Fruit fly (Drosophila melanogaster) whole organism, embryonic: ENCODE measurements around the gene CG15337.
A peak's percentile ranks its signal among the peaks of the same experiment; 100 is the strongest.

Experiments
- Aef1 ChIP-seq: fragments of 200-800 bp; sonication (Bioruptor generic); IDR thresholded peaks from 3 replicates; pipeline ENCODE4 v1.3.6; 2022; ENCODE audit warnings: missing biosample characterization, missing genetic modification characterization
- BtbVII ChIP-seq: fragments of 200-800 bp; sonication (Bioruptor generic); optimal IDR thresholded peaks from 3 replicates; lab custom pipeline; 2017; ENCODE audit warnings: missing biosample characterization, mild to moderate bottlenecking, missing genetic modification characterization
- CG10274 ChIP-seq: fragments of 200-800 bp; sonication (Bioruptor generic); optimal IDR thresholded peaks from 3 replicates; lab custom pipeline; 2017; ENCODE audit warnings: missing biosample characterization, mild to moderate bottlenecking, missing genetic modification characterization
- CG11695 ChIP-seq: fragments of 200-800 bp; sonication (Bioruptor generic); IDR thresholded peaks from 3 replicates; pipeline ENCODE4 v1.3.6; 2022; ENCODE audit warnings: missing biosample characterization, missing genetic modification characterization
- CG13894 ChIP-seq: fragments of 200-800 bp; sonication (Bioruptor generic); optimal IDR thresholded peaks from 3 replicates; lab custom pipeline; 2018; ENCODE audit warnings: missing biosample characterization, mild to moderate bottlenecking, missing genetic modification characterization, moderate library complexity
- CG14965 ChIP-seq: fragments of 200-800 bp; sonication (Bioruptor generic); optimal IDR thresholded peaks from 2 replicates; lab custom pipeline; 2016; ENCODE audit warnings: missing biosample characterization, missing genetic modification characterization, borderline replicate concordance
- CG15011 ChIP-seq: fragments of 200-800 bp; sonication (Bioruptor generic); optimal IDR thresholded peaks from 3 replicates; lab custom pipeline; 2018; ENCODE audit warnings: missing biosample characterization, mild to moderate bottlenecking, missing genetic modification characterization
- CG17385 ChIP-seq: fragments of 200-800 bp; sonication (Bioruptor generic); optimal IDR thresholded peaks from 3 replicates; lab custom pipeline; 2018; ENCODE audit warnings: missing biosample characterization, mild to moderate bottlenecking, missing genetic modification characterization
- CG2116 ChIP-seq: fragments of 200-800 bp; sonication (Bioruptor generic); optimal IDR thresholded peaks from 3 replicates; lab custom pipeline; 2018; ENCODE audit warnings: missing biosample characterization, mild to moderate bottlenecking, missing genetic modification characterization
- CG2712 ChIP-seq: fragments of 200-800 bp; optimal IDR thresholded peaks from 3 replicates; lab custom pipeline; 2019; ENCODE audit warnings: missing biosample characterization, mild to moderate bottlenecking, missing genetic modification characterization, moderate library complexity
- CG2875 ChIP-seq: fragments of 200-800 bp; sonication (Bioruptor generic); optimal IDR thresholded peaks from 2 replicates; lab custom pipeline; 2017; ENCODE audit warnings: missing biosample characterization, mild to moderate bottlenecking, missing genetic modification characterization, missing genetic modification reagents
- CG42726 ChIP-seq: fragments of 200-800 bp; sonication (Bioruptor generic); IDR thresholded peaks from 2 replicates; pipeline ENCODE4 v1.3.6; 2022; ENCODE audit warnings: missing biosample characterization, missing genetic modification characterization; ENCODE audit not compliant: partially characterized antibody
- CG9817 ChIP-seq: fragments of 200-800 bp; sonication (Bioruptor generic); optimal IDR thresholded peaks from 2 replicates; lab custom pipeline; 2018; ENCODE audit warnings: missing biosample characterization, mild to moderate bottlenecking, missing genetic modification characterization, moderate library complexity
- Camta ChIP-seq: fragments of 200-800 bp; sonication (Bioruptor generic); optimal IDR thresholded peaks from 2 replicates; lab custom pipeline; 2016; ENCODE audit warnings: missing biosample characterization, missing genetic modification characterization
- D ChIP-seq, 2 experiments: fragments of 200-800 bp in 1 of 2; fragments of >200 bp in 1 of 2; sonication (Bioruptor generic) in 1 of 2; optimal IDR thresholded peaks; 2 replicates in 1 of 2; 3 replicates in 1 of 2; lab custom pipeline; 2017; ENCODE audit warnings: mild to moderate bottlenecking in 1 of 2, missing biosample characterization in 1 of 2, missing genetic modification characterization in 1 of 2, missing genetic modification reagents in 1 of 2
- Dad ChIP-seq: fragments of 200-800 bp; sonication (Bioruptor generic); optimal IDR thresholded peaks from 3 replicates; lab custom pipeline; 2016; ENCODE audit warnings: missing biosample characterization, missing genetic modification characterization
- MTF-1 ChIP-seq: fragments of 200-800 bp; sonication (Bioruptor generic); optimal IDR thresholded peaks from 2 replicates; lab custom pipeline; 2018; ENCODE audit warnings: missing biosample characterization, mild to moderate bottlenecking, missing genetic modification characterization, borderline replicate concordance
- Med ChIP-seq: fragments of 200-800 bp; sonication (Bioruptor generic); peaks from one replicate; lab custom pipeline; 2016; ENCODE audit warnings: missing biosample characterization, missing genetic modification characterization, mild to moderate bottlenecking, inconsistent platforms, moderate library complexity
- Oaz ChIP-seq: fragments of 200-800 bp; sonication (Bioruptor generic); IDR thresholded peaks from 2 replicates; pipeline ENCODE4 v1.3.6; 2022; ENCODE audit warnings: missing biosample characterization, missing genetic modification characterization
- Opbp ChIP-seq: fragments of 200-800 bp; sonication (Bioruptor generic); IDR thresholded peaks from 3 replicates; pipeline ENCODE4 v1.3.6; 2022; ENCODE audit warnings: missing biosample characterization, missing genetic modification characterization; ENCODE audit not compliant: partially characterized antibody
- Ptx1 ChIP-seq: fragments of 200-800 bp; sonication (Bioruptor generic); IDR thresholded peaks from 2 replicates; pipeline ENCODE4 v1.3.6; 2022; ENCODE audit warnings: missing biosample characterization, missing genetic modification characterization
- Six4 ChIP-seq: fragments of 200-800 bp; sonication (Bioruptor generic); optimal IDR thresholded peaks from 2 replicates; lab custom pipeline; 2016; ENCODE audit warnings: missing biosample characterization, missing genetic modification characterization
- Spps ChIP-seq: fragments of 200-800 bp; sonication (Bioruptor generic); optimal IDR thresholded peaks from 2 replicates; lab custom pipeline; 2018; ENCODE audit warnings: missing biosample characterization, mild to moderate bottlenecking, missing genetic modification characterization
- Sry-β ChIP-seq: fragments of 200-800 bp; sonication (Bioruptor generic); optimal IDR thresholded peaks from 2 replicates; lab custom pipeline; 2018; ENCODE audit warnings: missing biosample characterization, mild to moderate bottlenecking, missing genetic modification characterization, moderate library complexity
- Ssrp ChIP-seq: fragments of 200-800 bp; sonication (Bioruptor generic); optimal IDR thresholded peaks from 2 replicates; lab custom pipeline; 2018; ENCODE audit warnings: missing biosample characterization, mild to moderate bottlenecking, missing genetic modification characterization, moderate library complexity
- caup ChIP-seq: fragments of 200-800 bp; sonication (Bioruptor generic); optimal IDR thresholded peaks from 3 replicates; lab custom pipeline; 2017; ENCODE audit warnings: missing biosample characterization, mild to moderate bottlenecking, missing genetic modification characterization, moderate library complexity; ENCODE audit not compliant: severe bottlenecking
- dimm ChIP-seq: fragments of 200-800 bp; sonication (Bioruptor generic); IDR thresholded peaks from 2 replicates; pipeline ENCODE4 v1.3.6; 2022; ENCODE audit warnings: missing biosample characterization, missing genetic modification characterization
- ems ChIP-seq: fragments of 200-800 bp; sonication (Bioruptor generic); optimal IDR thresholded peaks from 3 replicates; lab custom pipeline; 2016; ENCODE audit warnings: missing biosample characterization, missing genetic modification characterization
- fd102C ChIP-seq: fragments of 200-800 bp; sonication (Bioruptor generic); optimal IDR thresholded peaks from 2 replicates; lab custom pipeline; 2018; ENCODE audit warnings: missing biosample characterization, mild to moderate bottlenecking, missing genetic modification characterization, moderate library complexity
- gcm2 ChIP-seq: fragments of 200-800 bp; sonication (Bioruptor generic); optimal IDR thresholded peaks from 2 replicates; lab custom pipeline; 2016; ENCODE audit warnings: missing biosample characterization, missing genetic modification characterization
- gsb-n ChIP-seq: fragments of 200-800 bp; sonication (Bioruptor generic); optimal IDR thresholded peaks from 3 replicates; lab custom pipeline; 2018; ENCODE audit warnings: missing biosample characterization, mild to moderate bottlenecking, missing genetic modification characterization
- ham ChIP-seq: fragments of 200-800 bp; sonication (Bioruptor generic); IDR thresholded peaks from 2 replicates; pipeline ENCODE4 v1.3.6; 2022; ENCODE audit warnings: missing biosample characterization, missing genetic modification characterization
- hth ChIP-seq: fragments of >200 bp; optimal IDR thresholded peaks from 2 replicates; lab custom pipeline; 2017; ENCODE audit warnings: inconsistent platforms
- lmd ChIP-seq: fragments of 200-800 bp; sonication (Bioruptor generic); IDR thresholded peaks from 2 replicates; pipeline ENCODE4 v1.3.6; 2022; ENCODE audit warnings: missing biosample characterization, missing genetic modification characterization
- maf-S ChIP-seq: fragments of 200-800 bp; sonication (Bioruptor generic); optimal IDR thresholded peaks from 2 replicates; lab custom pipeline; 2016; ENCODE audit warnings: missing biosample characterization, missing genetic modification characterization
- mam ChIP-seq: fragments of 200-800 bp; sonication (Bioruptor generic); optimal IDR thresholded peaks from 3 replicates; lab custom pipeline; 2016; ENCODE audit warnings: missing biosample characterization, missing genetic modification characterization
- pan ChIP-seq, 4 experiments: fragments of >200 bp in 3 of 4; fragments of 200-800 bp in 1 of 4; sonication (Bioruptor generic) in 1 of 4; optimal IDR thresholded peaks in 3 of 4; IDR thresholded peaks in 1 of 4; 2 replicates each; pipeline versions ENCODE4 v1.3.6 to Lab custom; 2017 to 2022; ENCODE audit warnings: missing biosample characterization in 2 of 4, missing genetic modification characterization in 2 of 4, mixed read lengths in 1 of 4
- pum ChIP-seq: fragments of 200-800 bp; sonication (Bioruptor generic); optimal IDR thresholded peaks from 2 replicates; lab custom pipeline; 2016; ENCODE audit warnings: missing biosample characterization, missing genetic modification characterization
- sc ChIP-seq, 3 experiments: fragments of >200 bp in 2 of 3; fragments of 200-800 bp in 1 of 3; sonication (Bioruptor generic) in 1 of 3; optimal IDR thresholded peaks; 2 replicates in 2 of 3; 3 replicates in 1 of 3; lab custom pipeline; 2017; ENCODE audit warnings: mild to moderate bottlenecking in 1 of 3, missing biosample characterization in 1 of 3, missing genetic modification characterization in 1 of 3, missing genetic modification reagents in 1 of 3
- sim ChIP-seq: fragments of 200-800 bp; sonication (Bioruptor generic); IDR thresholded peaks from 2 replicates; pipeline ENCODE4 v1.3.6; 2022; ENCODE audit warnings: missing biosample characterization, missing genetic modification characterization
- sima ChIP-seq: fragments of 200-800 bp; sonication (Bioruptor generic); optimal IDR thresholded peaks from 2 replicates; lab custom pipeline; 2016; ENCODE audit warnings: missing biosample characterization, missing genetic modification characterization
- unc-4 ChIP-seq: fragments of 200-800 bp; sonication (Bioruptor generic); IDR thresholded peaks from 2 replicates; pipeline ENCODE4 v1.3.6; 2022; ENCODE audit warnings: missing biosample characterization, missing genetic modification characterization; ENCODE audit not compliant: partially characterized antibody
- vfl ChIP-seq: fragments of 200-800 bp; sonication (Bioruptor generic); optimal IDR thresholded peaks from 2 replicates; lab custom pipeline; 2016; ENCODE audit warnings: missing biosample characterization, missing genetic modification characterization
- vvl ChIP-seq: fragments of 200-800 bp; sonication (Bioruptor generic); IDR thresholded peaks from 2 replicates; pipeline ENCODE4 v1.3.6; 2022; ENCODE audit warnings: missing biosample characterization, missing genetic modification characterization
- wek ChIP-seq: fragments of 200-800 bp; sonication (Bioruptor generic); optimal IDR thresholded peaks from 3 replicates; lab custom pipeline; 2018; ENCODE audit warnings: missing biosample characterization, mild to moderate bottlenecking, missing genetic modification characterization, moderate library complexity

Gene CG15337

DNA sequence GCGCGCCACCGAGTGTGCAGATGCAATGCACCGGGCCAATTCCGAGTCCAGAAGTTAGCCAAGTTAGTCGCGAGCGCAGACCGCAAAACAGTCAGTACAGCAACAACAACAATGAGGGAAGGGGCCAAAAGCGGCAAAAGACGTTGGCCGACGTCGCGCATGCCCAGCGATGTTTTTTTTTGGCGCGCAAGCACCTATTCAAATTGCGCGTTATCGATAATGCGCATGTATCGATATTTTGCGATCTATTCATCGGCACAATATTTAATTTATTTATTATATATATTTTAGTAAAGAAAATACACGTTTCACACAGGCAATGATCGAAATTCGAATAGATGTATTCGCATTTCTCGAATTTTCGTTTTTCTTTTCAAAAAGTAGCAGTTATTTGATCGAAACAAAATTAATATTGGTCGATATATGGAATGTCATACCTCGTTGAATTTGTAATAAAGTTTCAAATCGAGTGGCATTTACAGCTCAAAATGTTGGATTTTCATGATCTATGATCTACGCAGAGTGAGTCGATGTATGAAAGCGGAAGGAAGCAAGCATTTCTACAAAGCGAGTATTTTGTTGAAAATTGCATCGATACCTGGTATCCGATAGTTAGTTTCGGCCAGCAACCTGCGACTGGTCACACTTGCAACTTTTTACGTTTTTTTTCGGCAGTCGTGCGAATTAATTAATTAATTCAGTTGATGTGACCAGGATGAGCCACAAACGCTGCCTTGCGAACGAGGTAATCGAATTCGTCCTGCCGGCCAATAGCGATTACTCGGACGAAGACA is 30.5 kb upstream of the CG15337 start, which contains the start of gene CG2116 (continued):
- TF ChIP-seq CG9817 (tag; lab: Kevin White, UChicago) (no peak), Med (GFP tag; lab: Kevin White, UChicago) (peak; percentile 74), CG2875 (GFP tag; lab: Kevin White, UChicago) (no peak), Ptx1 (GFP tag; lab: Robert Waterston, UW) (no peak), CG13894 (no peak), gcm2 (no peak), gsb-n (no peak), sim (no peak)

- no peak for TF ChIP-seq hth (lab: Kevin White, UChicago)
- TF ChIP-seq Camta: no peak
- no peak for TF ChIP-seq fd102C (GFP tag; lab: Kevin White, UChicago)
- TF ChIP-seq CG14965 (GFP tag; lab: Kevin White, UChicago): no peak
- no peak for TF ChIP-seq wek (GFP tag; lab: Kevin White, UChicago)
- peak; percentile 36; the same call in 1 of the 3 replicates for TF ChIP-seq CG11695 (GFP tag; lab: Robert Waterston, UW)
- TF ChIP-seq BtbVII: no peak
- 0 out of 3 replicates have a peak, but pooled peaks have one; percentile 33 for TF ChIP-seq Aef1 (GFP tag; lab: Robert Waterston, UW)
- peak; percentile 42 for TF ChIP-seq vfl (GFP tag; lab: Kevin White, UChicago)
- TF ChIP-seq Six4 (GFP tag; lab: Kevin White, UChicago): peak; percentile 63
- no peak for TF ChIP-seq ham (GFP tag; lab: Robert Waterston, UW)
- TF ChIP-seq pan (optimal IDR thresholded peaks at IDR 0.05; lab: Kevin White, UChicago): no peak
- peak in 1 of 2 experiments; percentile 58 for TF ChIP-seq pan (GFP tag; optimal IDR thresholded peaks at IDR 0.05 in 1 of 2, IDR thresholded peaks at IDR 0.05 in 1 of 2)
- no peak for TF ChIP-seq unc-4
- TF ChIP-seq CG17385 (GFP tag; lab: Kevin White, UChicago): peak; percentile 68
- TF ChIP-seq MTF-1 (GFP tag; lab: Kevin White, UChicago): no peak
- no peak for TF ChIP-seq sima (GFP tag; lab: Kevin White, UChicago)
- 0 out of 2 replicates have a peak, but pooled peaks have one; percentile 33 for TF ChIP-seq lmd (GFP tag; lab: Robert Waterston, UW)
- TF ChIP-seq CG2712 (tag; lab: Kevin White, UChicago): peak; percentile 68
- peak; percentile 7 for TF ChIP-seq pum (GFP tag; lab: Kevin White, UChicago)
- no peak for TF ChIP-seq CG42726 (GFP tag; lab: Robert Waterston, UW)
- peak; percentile 85 for TF ChIP-seq Sry-β (GFP tag; lab: Kevin White, UChicago)
- TF ChIP-seq vvl: peak; percentile 64; the same call in 1 of the 2 replicates
- TF ChIP-seq ems (GFP tag; lab: Kevin White, UChicago): peak; percentile 45
- no peak for TF ChIP-seq Opbp (GFP tag; lab: Robert Waterston, UW)
- no peak for TF ChIP-seq D (optimal IDR thresholded peaks at IDR 0.05; lab: Kevin White, UChicago)
- peak; percentile 16 for TF ChIP-seq D (GFP tag; optimal IDR thresholded peaks at IDR 0.05; lab: Kevin White, UChicago)
- TF ChIP-seq Oaz: 0 out of 2 replicates have a peak, but pooled peaks have one; percentile 33
- no peak for TF ChIP-seq CG10274 (GFP tag; lab: Kevin White, UChicago)
- TF ChIP-seq dimm (GFP tag; lab: Robert Waterston, UW): no peak
- peak; percentile 99 for TF ChIP-seq CG2116
- peak; percentile 53 for TF ChIP-seq mam
- no peak for TF ChIP-seq sc (optimal IDR thresholded peaks at IDR 0.05; lab: Kevin White, UChicago)
- TF ChIP-seq sc (GFP tag; optimal IDR thresholded peaks at IDR 0.05; lab: Kevin White, UChicago): no peak
- peak; percentile 56 for TF ChIP-seq caup (GFP tag; lab: Kevin White, UChicago)
- peak; percentile 35 for TF ChIP-seq Dad
- TF ChIP-seq maf-S (GFP tag; lab: Kevin White, UChicago): peak; percentile 4
- TF ChIP-seq Ssrp (tag; lab: Kevin White, UChicago): peak; percentile 15
- TF ChIP-seq Spps (tag; lab: Kevin White, UChicago): no peak
- TF ChIP-seq CG15011 (GFP tag; lab: Kevin White, UChicago): no peak
Measured at dm6 chrX:8131693-8132313, 28.1 kb upstream of the CG15337 start, which contains the start of gene CG10958. CG10958 (plus strand) TSS chrX:8132285.
